Fruit fly (Drosophila melanogaster): ENCODE data around the gene Npc2c.

Gene Npc2c

dm6 chr3R:10042664-10043372 lies 17.2 kb upstream of the Npc2c start, which contains the start of the genes Mical and CG3909 (continued):
- TF ChIP-seq ham (GFP tag; IDR thresholded peaks at IDR 0.05) (peak; percentile 46; the same call in 1 of the 2 replicates), cad (GFP tag; optimal IDR thresholded peaks at IDR 0.05) (no peak), CG7271 (tag; optimal IDR thresholded peaks at IDR 0.05) (peak; percentile 9), nmo (GFP tag; optimal IDR thresholded peaks at IDR 0.05) (peak; percentile 91), CTCF (GFP tag; optimal IDR thresholded peaks at IDR 0.05) (peak; percentile 33), ems (GFP tag; optimal IDR thresholded peaks at IDR 0.05) (peak; percentile 42), amos (GFP tag; IDR thresholded peaks at IDR 0.05; ENCODE audit: partially characterized antibody) (peak; percentile 42; the same call in 1 of the 2 replicates), dan (GFP tag; IDR thresholded peaks at IDR 0.05) (no peak), br (optimal IDR thresholded peaks at IDR 0.05) (no peak), CG17802 (tag; optimal IDR thresholded peaks at IDR 0.05) (peak; percentile 12), B-H2 (GFP tag; optimal IDR thresholded peaks at IDR 0.05) (peak; percentile 74), CG3726 (GFP tag; IDR thresholded peaks at IDR 0.05) (peak; percentile 81; the same call in 2 of the 3 replicates), Med (GFP tag) (peak; percentile 83), CG17568 (GFP tag; optimal IDR thresholded peaks at IDR 0.05) (no peak), Usf (GFP tag; optimal IDR thresholded peaks at IDR 0.05) (peak; percentile 46), Jarid2 (GFP tag; optimal IDR thresholded peaks at IDR 0.05) (peak; percentile 93), CG3838 (GFP tag; optimal IDR thresholded peaks at IDR 0.05) (peak; percentile 6), CG12769 (tag; optimal IDR thresholded peaks at IDR 0.05) (no peak), E2f2 (GFP tag; IDR thresholded peaks at IDR 0.05) (peak; percentile 70), croc (GFP tag; conservative IDR thresholded peaks at IDR 0.05) (peak; percentile 53), sc (optimal IDR thresholded peaks at IDR 0.05) (no peak), sc (GFP tag; optimal IDR thresholded peaks at IDR 0.05) (peak; percentile 49), HLH54F (GFP tag; optimal IDR thresholded peaks at IDR 0.05) (peak; percentile 35), CG10959 (GFP tag; IDR thresholded peaks at IDR 0.05) (peak; percentile 72), Ssrp (tag; optimal IDR thresholded peaks at IDR 0.05) (peak; percentile 83), Sin3A (optimal IDR thresholded peaks at IDR 0.05) (no peak), CG12659 (GFP tag; optimal IDR thresholded peaks at IDR 0.05) (peak; percentile 93), CG10267 (tag; optimal IDR thresholded peaks at IDR 0.05) (peak; percentile 95), corto (GFP tag; optimal IDR thresholded peaks at IDR 0.05) (peak; percentile 47), CG17612 (GFP tag; IDR thresholded peaks at IDR 0.05) (peak; percentile 79), dpn (GFP tag; optimal IDR thresholded peaks at IDR 0.05) (peak; percentile 55 to 87), Chrac-16 (GFP tag; optimal IDR thresholded peaks at IDR 0.05) (peak; percentile 82), CG3163 (GFP tag; optimal IDR thresholded peaks at IDR 0.05) (no peak), HmgZ (tag; optimal IDR thresholded peaks at IDR 0.05) (peak; percentile 69), sna (GFP tag; IDR thresholded peaks at IDR 0.05; ENCODE audit: partially characterized antibody) (peak; percentile 42; the same call in 1 of the 2 replicates), MTF-1 (GFP tag; optimal IDR thresholded peaks at IDR 0.05; ENCODE audit: borderline replicate concordance) (peak; percentile 84), CG2889 (GFP tag; IDR thresholded peaks at IDR 0.05) (peak; percentile 90), pfk (GFP tag; optimal IDR thresholded peaks at IDR 0.05) (no peak), CG14014 (GFP tag; IDR thresholded peaks at IDR 0.05) (peak; percentile 90), seq (GFP tag; IDR thresholded peaks at IDR 0.05) (peak; percentile 83), Dad (GFP tag; optimal IDR thresholded peaks at IDR 0.05) (no peak), mam (GFP tag; optimal IDR thresholded peaks at IDR 0.05) (peak; percentile 65), jigr1 (GFP tag; IDR thresholded peaks at IDR 0.05) (peak; percentile 50; the same call in 2 of the 3 replicates), Doc2 (GFP tag; IDR thresholded peaks at IDR 0.05) (no peak), bowl (GFP tag; IDR thresholded peaks at IDR 0.05) (peak; percentile 56; the same call in 1 of the 2 replicates), hkb (optimal IDR thresholded peaks at IDR 0.05) (no peak), hkb (GFP tag; IDR thresholded peaks at IDR 0.05) (peak; percentile 82), CG13424 (tag; optimal IDR thresholded peaks at IDR 0.05) (peak; percentile 90), zen2 (GFP tag; IDR thresholded peaks at IDR 0.05; ENCODE audit: partially characterized antibody) (no peak), sob (GFP tag; IDR thresholded peaks at IDR 0.05) (peak; percentile 88), Fer1 (GFP tag; optimal IDR thresholded peaks at IDR 0.05) (peak; percentile 79)

Measured in whole organism, embryonic.